Worm (Caenorhabditis elegans) whole organism, mixed stage, embryonic: ENCODE data around the gene sir-2.2.

Experiments used
- M03D4.4 ChIP-seq: sonication (generic microtip); optimal IDR thresholded peaks from 2 replicates; lab custom pipeline; 2017; ENCODE audit warnings: mild to moderate bottlenecking, missing genetic modification characterization, missing compliant biosample characterization
- bed-3 ChIP-seq: fragments of 200-800 bp; sonication (Bioruptor generic); optimal IDR thresholded peaks from 3 replicates; lab custom pipeline; 2018; ENCODE audit warnings: mild to moderate bottlenecking, missing genetic modification characterization, moderate library complexity, missing compliant biosample characterization
- ceh-39 ChIP-seq: fragments of 150-350 bp; optimal IDR thresholded peaks from 2 replicates; lab custom pipeline; 2014; ENCODE audit warnings: missing biosample characterization, missing genetic modification characterization
- ceh-43 ChIP-seq: fragments of 200-800 bp; sonication (Bioruptor generic); optimal IDR thresholded peaks from 2 replicates; lab custom pipeline; 2018; ENCODE audit warnings: mild to moderate bottlenecking, missing genetic modification characterization, moderate library complexity, missing compliant biosample characterization
- ceh-83 ChIP-seq: fragments of 200-800 bp; sonication (Bioruptor generic); optimal IDR thresholded peaks from 2 replicates; lab custom pipeline; 2018; ENCODE audit warnings: mild to moderate bottlenecking, missing genetic modification characterization, missing compliant biosample characterization
- ces-1 ChIP-seq: fragments of 150-350 bp; optimal IDR thresholded peaks from 2 replicates; lab custom pipeline; 2014; ENCODE audit warnings: missing biosample characterization, missing genetic modification reagents, missing genetic modification characterization
- cnd-1 ChIP-seq: fragments of 200-800 bp; sonication (Bioruptor generic); optimal IDR thresholded peaks from 2 replicates; lab custom pipeline; 2018; ENCODE audit warnings: mild to moderate bottlenecking, missing genetic modification characterization, missing compliant biosample characterization
- drap-1 ChIP-seq: fragments of 200-800 bp; sonication (Bioruptor generic); optimal IDR thresholded peaks from 3 replicates; lab custom pipeline; 2018; ENCODE audit warnings: mild to moderate bottlenecking, missing genetic modification characterization, missing compliant biosample characterization
- elt-1 ChIP-seq: sonication (generic microtip); optimal IDR thresholded peaks from 2 replicates; lab custom pipeline; 2017; ENCODE audit warnings: missing genetic modification characterization, mild to moderate bottlenecking, missing compliant biosample characterization, antibody characterized with exemption, moderate library complexity, borderline replicate concordance; ENCODE audit not compliant: insufficient read depth
- elt-3 ChIP-seq: fragments of 150-350 bp; optimal IDR thresholded peaks from 2 replicates; lab custom pipeline; 2014; ENCODE audit warnings: missing biosample characterization, missing genetic modification characterization
- flh-1 ChIP-seq: fragments of 200-800 bp; sonication (Bioruptor generic); optimal IDR thresholded peaks from 2 replicates; lab custom pipeline; 2018; ENCODE audit warnings: mild to moderate bottlenecking, missing genetic modification characterization, moderate library complexity, missing compliant biosample characterization
- ham-2 ChIP-seq: fragments of 200-800 bp; sonication (Bioruptor generic); optimal IDR thresholded peaks from 2 replicates; lab custom pipeline; 2018; ENCODE audit warnings: mild to moderate bottlenecking, missing genetic modification characterization, missing compliant biosample characterization
- hlh-1 ChIP-seq: fragments of 150-350 bp; optimal IDR thresholded peaks from 2 replicates; lab custom pipeline; 2014; ENCODE audit warnings: missing biosample characterization, missing genetic modification reagents, missing genetic modification characterization
- lin-13 ChIP-seq: fragments of 150-350 bp; optimal IDR thresholded peaks from 2 replicates; lab custom pipeline; 2014; ENCODE audit warnings: missing biosample characterization, missing genetic modification characterization
- lin-32 ChIP-seq: fragments of 200-800 bp; sonication (Bioruptor generic); optimal IDR thresholded peaks from 2 replicates; lab custom pipeline; 2018; ENCODE audit warnings: mild to moderate bottlenecking, missing genetic modification characterization, missing compliant biosample characterization
- lsy-2 ChIP-seq: fragments of 150-350 bp; optimal IDR thresholded peaks from 2 replicates; lab custom pipeline; 2014; ENCODE audit warnings: missing biosample characterization, missing genetic modification characterization
- mep-1 ChIP-seq: fragments of 150-350 bp; optimal IDR thresholded peaks from 2 replicates; lab custom pipeline; 2017; ENCODE audit warnings: missing biosample characterization, missing genetic modification reagents, missing genetic modification characterization, inconsistent platforms
- mls-2 ChIP-seq: sonication (generic microtip); optimal IDR thresholded peaks from 2 replicates; lab custom pipeline; 2016; ENCODE audit warnings: mild to moderate bottlenecking, missing genetic modification characterization, moderate library complexity, missing compliant biosample characterization
- nhr-12 ChIP-seq: fragments of 150-350 bp; optimal IDR thresholded peaks from 2 replicates; lab custom pipeline; 2014; ENCODE audit warnings: missing biosample characterization, missing genetic modification characterization
- nhr-237 ChIP-seq: fragments of 150-350 bp; optimal IDR thresholded peaks from 2 replicates; lab custom pipeline; 2014; ENCODE audit warnings: missing biosample characterization, missing genetic modification characterization
- nhr-76 ChIP-seq: sonication (generic microtip); optimal IDR thresholded peaks from 2 replicates; lab custom pipeline; 2017; ENCODE audit warnings: missing biosample characterization, missing genetic modification characterization
- pha-4 ChIP-seq: fragments of 150-350 bp; optimal IDR thresholded peaks from 2 replicates; lab custom pipeline; 2018; ENCODE audit warnings: missing biosample characterization, missing genetic modification reagents, missing genetic modification characterization
- sem-2 ChIP-seq: fragments of 200-800 bp; sonication (Bioruptor generic); optimal IDR thresholded peaks from 2 replicates; lab custom pipeline; 2018; ENCODE audit warnings: mild to moderate bottlenecking, missing genetic modification characterization, missing compliant biosample characterization
- sptf-1 ChIP-seq: sonication (generic microtip); optimal IDR thresholded peaks from 2 replicates; lab custom pipeline; 2017; ENCODE audit warnings: mild to moderate bottlenecking, missing genetic modification characterization, moderate library complexity, missing compliant biosample characterization
- tbx-8 ChIP-seq: fragments of 200-800 bp; sonication (Bioruptor generic); optimal IDR thresholded peaks from 2 replicates; lab custom pipeline; 2018; ENCODE audit warnings: mild to moderate bottlenecking, missing genetic modification characterization, moderate library complexity, missing compliant biosample characterization
- unc-120 ChIP-seq: sonication (generic microtip); optimal IDR thresholded peaks from 2 replicates; lab custom pipeline; 2017; ENCODE audit warnings: missing genetic modification characterization, missing compliant biosample characterization; ENCODE audit not compliant: poor library complexity, severe bottlenecking
- unc-39 ChIP-seq: fragments of 150-350 bp; optimal IDR thresholded peaks from 2 replicates; lab custom pipeline; 2014; ENCODE audit warnings: missing biosample characterization, missing genetic modification characterization
- unc-62 ChIP-seq: fragments of 150-350 bp; optimal IDR thresholded peaks from 2 replicates; lab custom pipeline; 2014; ENCODE audit warnings: missing biosample characterization, missing genetic modification reagents, missing genetic modification characterization
- zip-8 ChIP-seq: fragments of 150-350 bp; optimal IDR thresholded peaks from 2 replicates; lab custom pipeline; 2014; ENCODE audit warnings: missing biosample characterization, missing genetic modification characterization
- ztf-11 ChIP-seq: fragments of 150-350 bp; optimal IDR thresholded peaks from 2 replicates; lab custom pipeline; 2014; ENCODE audit warnings: missing biosample characterization, missing genetic modification characterization

sir-2.2 gene

ce11 chrX:13331386-13331785 lies 3.5 kb downstream of the sir-2.2 start, which contains the start of gene sir-2.3:
Gene sir-2.3 (plus strand): TSS chrX:13331686.
- TF ChIP-seq nhr-76 (tag; lab: Kevin White, UChicago) = no peak
- TF ChIP-seq elt-3 = no peak
- no peak for TF ChIP-seq mep-1 (tag; lab: Kevin White, UChicago)
- TF ChIP-seq tbx-8 (GFP tag; lab: Kevin White, UChicago) = no peak
- no peak for TF ChIP-seq unc-120 (tag; lab: Kevin White, UChicago)
- no peak for TF ChIP-seq ham-2 (GFP tag; lab: Kevin White, UChicago)
- no peak for TF ChIP-seq nhr-12 (tag; lab: Kevin White, UChicago)
- no peak for TF ChIP-seq nhr-237 (tag; lab: Kevin White, UChicago)
- no peak for TF ChIP-seq unc-62
- no peak for TF ChIP-seq ceh-83 (GFP tag; lab: Kevin White, UChicago)
- TF ChIP-seq ces-1 (GFP tag; lab: Kevin White, UChicago) = no peak

ce11 chrX:13333835-13334234 lies 6.0 kb downstream of the sir-2.2 start, which contains the start of gene F46G10.4:
Gene F46G10.4 (plus strand): TSS chrX:13334046.
- TF ChIP-seq ces-1 (GFP tag; lab: Kevin White, UChicago) (no peak), sptf-1 (tag; lab: Kevin White, UChicago) (no peak), mep-1 (tag; lab: Kevin White, UChicago) (no peak), sem-2 (no peak), lin-32 (no peak), elt-3 (no peak), lin-13 (tag; lab: Kevin White, UChicago) (no peak), hlh-1 (tag; lab: Kevin White, UChicago) (no peak), unc-120 (tag; lab: Kevin White, UChicago) (no peak), flh-1 (GFP tag; lab: Kevin White, UChicago) (no peak)

- no peak for TF ChIP-seq mep-1 (tag; lab: Kevin White, UChicago)
- no peak for TF ChIP-seq ces-1 (GFP tag; lab: Kevin White, UChicago)
- no peak for TF ChIP-seq tbx-8 (GFP tag; lab: Kevin White, UChicago)
- no peak for TF ChIP-seq sem-2
- TF ChIP-seq nhr-12 (tag; lab: Kevin White, UChicago) = no peak
- no peak for TF ChIP-seq lin-13 (tag; lab: Kevin White, UChicago)
- TF ChIP-seq bed-3 (GFP tag; lab: Kevin White, UChicago) = no peak
Measured at ce11 chrX:13337000-13337399, 9.1 kb downstream of the sir-2.2 start.

- TF ChIP-seq cnd-1 (tag; lab: Kevin White, UChicago) (no peak), ham-2 (GFP tag; lab: Kevin White, UChicago) (no peak), M03D4.4 (no peak), mep-1 (tag; lab: Kevin White, UChicago) (no peak), sptf-1 (tag; lab: Kevin White, UChicago) (no peak), lsy-2 (tag; lab: Kevin White, UChicago) (no peak), unc-39 (tag; lab: Kevin White, UChicago) (no peak), zip-8 (tag; lab: Kevin White, UChicago) (no peak), bed-3 (GFP tag; lab: Kevin White, UChicago) (no peak), tbx-8 (GFP tag; lab: Kevin White, UChicago) (no peak), hlh-1 (tag; lab: Kevin White, UChicago) (no peak), sem-2 (no peak), nhr-237 (tag; lab: Kevin White, UChicago) (no peak), unc-62 (no peak), drap-1 (GFP tag; lab: Kevin White, UChicago) (no peak), nhr-12 (tag; lab: Kevin White, UChicago) (no peak), elt-1 (no peak), nhr-76 (tag; lab: Kevin White, UChicago) (no peak), ceh-83 (GFP tag; lab: Kevin White, UChicago) (no peak)
Measured at ce11 chrX:13337728-13338127, 9.9 kb downstream of the sir-2.2 start, which contains the start of gene ptr-24. Gene ptr-24 (plus strand): TSS chrX:13338028.

ce11 chrX:13339029-13339626 lies 11.3 kb downstream of the sir-2.2 start:
- TF ChIP-seq elt-1 (no peak), mls-2 (tag; lab: Kevin White, UChicago) (no peak), ceh-43 (no peak), bed-3 (GFP tag; lab: Kevin White, UChicago) (no peak), tbx-8 (GFP tag; lab: Kevin White, UChicago) (no peak), M03D4.4 (no peak), unc-62 (no peak), drap-1 (GFP tag; lab: Kevin White, UChicago) (no peak), sptf-1 (tag; lab: Kevin White, UChicago) (no peak), ceh-83 (GFP tag; lab: Kevin White, UChicago) (no peak), pha-4 (tag; lab: Kevin White, UChicago) (no peak), ceh-39 (tag; lab: Kevin White, UChicago) (no peak), ztf-11 (tag; lab: Kevin White, UChicago) (no peak), lin-32 (no peak)
